In the genomic region with DNA sequence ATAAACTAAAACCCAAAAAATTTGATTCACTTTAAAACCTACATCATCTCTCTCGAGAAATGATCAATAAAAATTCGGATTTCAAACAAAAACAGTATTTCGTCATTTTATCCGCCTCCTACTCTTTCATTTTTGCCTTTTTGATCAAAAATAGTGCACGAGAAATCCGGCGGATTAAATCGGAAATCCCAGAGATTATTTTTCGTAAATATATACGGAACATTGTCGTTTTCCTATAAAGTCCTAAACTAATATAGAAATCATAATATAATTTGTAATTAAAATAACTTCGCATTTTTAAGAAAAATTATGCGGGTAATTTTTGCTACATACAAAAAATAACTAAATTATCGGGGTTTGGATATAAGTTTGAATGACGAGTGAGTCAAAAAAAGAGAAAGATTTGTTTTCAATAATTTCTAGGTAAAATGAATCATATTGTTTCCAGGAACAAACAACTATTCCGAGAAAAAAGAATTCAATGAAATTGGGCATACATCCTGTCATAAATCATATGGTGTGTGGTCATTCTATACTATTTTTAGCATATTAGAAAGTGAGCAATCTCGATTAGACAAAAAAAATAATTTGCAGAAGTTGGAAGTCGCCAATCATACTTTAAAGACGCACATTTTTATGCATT, we compare ENCODE assay signal across 2 worm cellular contexts.
TF ChIP-seq lines count a peak whose summit lies in the region.

A gene (minus strand): TSS at position 51 of the 643 bp plus-strand sequence.

TF ChIP-seq in whole organism, L1 larva, 84 proteins besides CTCF, POLR2A, EP300 and RAD21 (continued from another document):
- no peak for TF ChIP-seq vab-15 (tag; optimal IDR thresholded peaks at IDR 0.05; lab: Kevin White, UChicago)
- no peak for TF ChIP-seq irx-1 (tag; optimal IDR thresholded peaks at IDR 0.05; lab: Kevin White, UChicago)
- no peak for TF ChIP-seq unc-130 (tag; optimal IDR thresholded peaks at IDR 0.05; lab: Kevin White, UChicago)
- TF ChIP-seq mdl-1 (tag; optimal IDR thresholded peaks at IDR 0.05; lab: Kevin White, UChicago): no peak
- TF ChIP-seq elt-3 (tag; optimal IDR thresholded peaks at IDR 0.05; lab: Kevin White, UChicago): no peak
- TF ChIP-seq pag-3 (tag; optimal IDR thresholded peaks at IDR 0.05; lab: Kevin White, UChicago; ENCODE audit: borderline replicate concordance, insufficient read depth): no peak
- no peak for TF ChIP-seq ceh-63 (GFP tag; optimal IDR thresholded peaks at IDR 0.05; lab: Kevin White, UChicago)
- no peak for TF ChIP-seq nhr-90 (tag; optimal IDR thresholded peaks at IDR 0.05; lab: Kevin White, UChicago; ENCODE audit: poor library complexity)
- TF ChIP-seq nhr-20 (tag; optimal IDR thresholded peaks at IDR 0.05; lab: Kevin White, UChicago): peak; percentile 32
- peak; percentile 90 for TF ChIP-seq fkh-8 (tag; optimal IDR thresholded peaks at IDR 0.05; lab: Kevin White, UChicago)
- TF ChIP-seq ces-1 (GFP tag; optimal IDR thresholded peaks at IDR 0.05; lab: Kevin White, UChicago): no peak
- peak; percentile 48 for TF ChIP-seq nhr-11 (tag; optimal IDR thresholded peaks at IDR 0.05; lab: Kevin White, UChicago)
- TF ChIP-seq zag-1 (tag; optimal IDR thresholded peaks at IDR 0.05; lab: Kevin White, UChicago): no peak
- no peak for TF ChIP-seq jun-1 (tag; optimal IDR thresholded peaks at IDR 0.05; lab: Kevin White, UChicago)
- TF ChIP-seq fos-1 (tag; optimal IDR thresholded peaks at IDR 0.05; lab: Kevin White, UChicago): peak; percentile 61
- TF ChIP-seq unc-86 (tag; optimal IDR thresholded peaks at IDR 0.05; lab: Kevin White, UChicago): no peak
- peak; percentile 18 for TF ChIP-seq swsn-7 (tag; optimal IDR thresholded peaks at IDR 0.05; lab: Kevin White, UChicago)
- no peak for TF ChIP-seq lin-13 (GFP tag; optimal IDR thresholded peaks at IDR 0.05; lab: Kevin White, UChicago)
- no peak for TF ChIP-seq sptf-1 (tag; optimal IDR thresholded peaks at IDR 0.05; lab: Kevin White, UChicago)
- TF ChIP-seq pqm-1 (tag; optimal IDR thresholded peaks at IDR 0.05; lab: Kevin White, UChicago): no peak
- TF ChIP-seq snu-23 (GFP tag; optimal IDR thresholded peaks at IDR 0.05; lab: Kevin White, UChicago): no peak
- peak; percentile 36 for TF ChIP-seq pax-3 (tag; optimal IDR thresholded peaks at IDR 0.05; lab: Kevin White, UChicago)
- peak in 1 of 2 experiments; percentile 45 for TF ChIP-seq lsy-2 (tag; optimal IDR thresholded peaks at IDR 0.05; lab: Kevin White, UChicago)
- TF ChIP-seq tlp-1 (tag; optimal IDR thresholded peaks at IDR 0.05; lab: Kevin White, UChicago): no peak

TF ChIP-seq in whole organism, L2 larva, 48 proteins besides CTCF, POLR2A, EP300 and RAD21 (continued from another document):
- TF ChIP-seq zag-1 (tag; optimal IDR thresholded peaks at IDR 0.05; lab: Kevin White, UChicago) (no peak), C34F6.9 (tag; optimal IDR thresholded peaks at IDR 0.05; lab: Kevin White, UChicago) (peak; percentile 1), elt-3 (tag; optimal IDR thresholded peaks at IDR 0.05; lab: Kevin White, UChicago) (no peak), fos-1 (tag; optimal IDR thresholded peaks at IDR 0.05; lab: Kevin White, UChicago) (no peak), lsy-2 (tag; optimal IDR thresholded peaks at IDR 0.05; lab: Kevin White, UChicago) (peak in 1 of 2 experiments; percentile 42)
